Worm (Caenorhabditis elegans) whole organism, L2 larva: Measurements from ENCODE around the gene M106.2.

Experiments used
- C34F6.9 ChIP-seq: fragments of 150-350 bp; optimal IDR thresholded peaks from 2 replicates; lab custom pipeline; 2014; ENCODE audit warnings: missing biosample characterization, missing genetic modification characterization
- R02D3.7 ChIP-seq: fragments of 150-350 bp; optimal IDR thresholded peaks from 2 replicates; lab custom pipeline; 2014; ENCODE audit warnings: missing biosample characterization, missing genetic modification characterization
- Y55F3AM.14 ChIP-seq: fragments of 200-800 bp; sonication (Bioruptor generic); optimal IDR thresholded peaks from 2 replicates; lab custom pipeline; 2018; ENCODE audit warnings: mild to moderate bottlenecking, missing genetic modification characterization, missing compliant biosample characterization
- ama-1 ChIP-seq: fragments of 150-350 bp; optimal IDR thresholded peaks from 2 replicates; lab custom pipeline; 2018; ENCODE audit warnings: inconsistent platforms
- blmp-1 ChIP-seq: sonication (generic microtip); optimal IDR thresholded peaks from 2 replicates; lab custom pipeline; 2017; ENCODE audit warnings: missing genetic modification characterization, mild to moderate bottlenecking, missing compliant biosample characterization, antibody characterized with exemption, moderate library complexity; ENCODE audit not compliant: insufficient read depth
- ceh-16 ChIP-seq: fragments of 150-350 bp; optimal IDR thresholded peaks from 2 replicates; lab custom pipeline; 2014; ENCODE audit warnings: missing biosample characterization, missing genetic modification characterization
- ceh-82 ChIP-seq: fragments of 150-350 bp; optimal IDR thresholded peaks from 2 replicates; lab custom pipeline; 2014; ENCODE audit warnings: missing biosample characterization, missing genetic modification characterization
- crh-2 ChIP-seq: sonication (generic microtip); optimal IDR thresholded peaks from 2 replicates; lab custom pipeline; 2017; ENCODE audit warnings: missing biosample characterization, missing genetic modification characterization
- dmd-4 ChIP-seq: sonication (generic microtip); optimal IDR thresholded peaks from 2 replicates; lab custom pipeline; 2017; ENCODE audit warnings: missing biosample characterization, missing genetic modification characterization
- egl-27 ChIP-seq: sonication (generic microtip); optimal IDR thresholded peaks from 3 replicates; lab custom pipeline; 2017; ENCODE audit warnings: missing biosample characterization, missing genetic modification reagents, missing genetic modification characterization
- elt-1 ChIP-seq: fragments of 150-350 bp; optimal IDR thresholded peaks from 2 replicates; lab custom pipeline; 2014; ENCODE audit warnings: missing biosample characterization, missing genetic modification characterization
- elt-3 ChIP-seq: sonication (generic microtip); optimal IDR thresholded peaks from 2 replicates; lab custom pipeline; 2017; ENCODE audit warnings: missing biosample characterization, missing genetic modification characterization
- fos-1 ChIP-seq: fragments of 150-350 bp; optimal IDR thresholded peaks from 2 replicates; lab custom pipeline; 2014; ENCODE audit warnings: missing biosample characterization, missing genetic modification characterization
- gmeb-1 ChIP-seq: fragments of 150-350 bp; optimal IDR thresholded peaks from 2 replicates; lab custom pipeline; 2014; ENCODE audit warnings: missing biosample characterization, missing genetic modification characterization
- lin-11 ChIP-seq: fragments of 150-350 bp; sonication (generic microtip); optimal IDR thresholded peaks from 2 replicates; lab custom pipeline; 2014; ENCODE audit warnings: missing biosample characterization, missing genetic modification characterization, inconsistent platforms, mixed read lengths
- lin-13 ChIP-seq: fragments of 150-350 bp; optimal IDR thresholded peaks from 2 replicates; lab custom pipeline; 2014; ENCODE audit warnings: missing biosample characterization, missing genetic modification reagents, missing genetic modification characterization
- lin-39 ChIP-seq: fragments of 150-350 bp; optimal IDR thresholded peaks from 2 replicates; lab custom pipeline; 2014; ENCODE audit warnings: missing biosample characterization, missing genetic modification reagents, missing genetic modification characterization
- mbf-1 ChIP-seq: sonication (generic microtip); optimal IDR thresholded peaks from 2 replicates; lab custom pipeline; 2017; ENCODE audit warnings: missing biosample characterization, missing genetic modification characterization
- mdl-1 ChIP-seq, 2 experiments: fragments of 150-350 bp in 1 of 2; sonication (generic microtip) in 1 of 2; optimal IDR thresholded peaks; 2 replicates each; lab custom pipeline; 2017; ENCODE audit warnings: missing biosample characterization in 2 of 2, missing genetic modification characterization in 2 of 2
- nhr-10 ChIP-seq: sonication (generic microtip); optimal IDR thresholded peaks from 2 replicates; lab custom pipeline; 2017; ENCODE audit warnings: missing biosample characterization, missing genetic modification characterization
- nhr-11 ChIP-seq: fragments of 150-350 bp; optimal IDR thresholded peaks from 2 replicates; lab custom pipeline; 2014; ENCODE audit warnings: missing biosample characterization, missing genetic modification characterization
- nhr-12 ChIP-seq: fragments of 150-350 bp; optimal IDR thresholded peaks from 2 replicates; lab custom pipeline; 2014; ENCODE audit warnings: missing biosample characterization, missing genetic modification characterization
- nhr-129 ChIP-seq: fragments of 150-350 bp; optimal IDR thresholded peaks from 2 replicates; lab custom pipeline; 2014; ENCODE audit warnings: missing biosample characterization, missing genetic modification characterization
- nhr-21 ChIP-seq: fragments of 150-350 bp; optimal IDR thresholded peaks from 2 replicates; lab custom pipeline; 2014; ENCODE audit warnings: missing biosample characterization, missing genetic modification characterization
- nhr-23 ChIP-seq: fragments of 150-350 bp; optimal IDR thresholded peaks from 2 replicates; lab custom pipeline; 2014; ENCODE audit warnings: missing biosample characterization, missing genetic modification reagents, missing genetic modification characterization
- nhr-237 ChIP-seq: fragments of 150-350 bp; optimal IDR thresholded peaks from 2 replicates; lab custom pipeline; 2014; ENCODE audit warnings: missing biosample characterization, missing genetic modification characterization
- nhr-6 ChIP-seq: fragments of 150-350 bp; optimal IDR thresholded peaks from 2 replicates; lab custom pipeline; 2014; ENCODE audit warnings: missing biosample characterization, missing genetic modification characterization
- nhr-77 ChIP-seq: fragments of 150-350 bp; optimal IDR thresholded peaks from 2 replicates; lab custom pipeline; 2014; ENCODE audit warnings: missing biosample characterization, missing genetic modification characterization
- peb-1 ChIP-seq: fragments of 150-350 bp; optimal IDR thresholded peaks from 2 replicates; lab custom pipeline; 2014; ENCODE audit warnings: missing biosample characterization, missing genetic modification characterization
- skn-1 ChIP-seq: sonication (generic microtip); optimal IDR thresholded peaks from 2 replicates; lab custom pipeline; 2017; ENCODE audit warnings: missing biosample characterization, missing genetic modification characterization
- sma-3 ChIP-seq: sonication (generic microtip); optimal IDR thresholded peaks from 2 replicates; lab custom pipeline; 2016; ENCODE audit warnings: missing genetic modification reagents, missing genetic modification characterization, missing compliant biosample characterization
- snpc-4 ChIP-seq: fragments of 150-350 bp; optimal IDR thresholded peaks from 2 replicates; lab custom pipeline; 2014; ENCODE audit warnings: missing biosample characterization, missing genetic modification characterization
- unc-39 ChIP-seq: fragments of 150-350 bp; optimal IDR thresholded peaks from 2 replicates; lab custom pipeline; 2014; ENCODE audit warnings: missing biosample characterization, missing genetic modification characterization
- unc-55 ChIP-seq: fragments of 150-350 bp; sonication (generic microtip); optimal IDR thresholded peaks from 3 replicates; lab custom pipeline; 2014; ENCODE audit warnings: missing biosample characterization, missing genetic modification reagents, missing genetic modification characterization
- unc-62 ChIP-seq: fragments of 150-350 bp; optimal IDR thresholded peaks from 2 replicates; lab custom pipeline; 2014; ENCODE audit warnings: missing biosample characterization, missing genetic modification reagents, missing genetic modification characterization
- zag-1 ChIP-seq: fragments of 150-350 bp; optimal IDR thresholded peaks from 2 replicates; lab custom pipeline; 2014; ENCODE audit warnings: missing biosample characterization, missing genetic modification characterization
- ztf-1 ChIP-seq: fragments of 200-800 bp; sonication (Bioruptor generic); conservative IDR thresholded peaks from 2 replicates; pipeline ENCODE4 v1.3.6; 2022; ENCODE audit warnings: missing genetic modification characterization, missing compliant biosample characterization
- ztf-4 ChIP-seq: fragments of 150-350 bp; optimal IDR thresholded peaks from 2 replicates; lab custom pipeline; 2014; ENCODE audit warnings: missing biosample characterization, missing genetic modification characterization

The M106.2 gene

ce11 chrII:10849903-10850302, at the start of gene M106.2:
Gene M106.2 (minus strand): TSS chrII:10850003.
- TF ChIP-seq snpc-4 (tag; lab: Kevin White, UChicago) (no peak), zag-1 (tag; lab: Kevin White, UChicago) (no peak), lin-39 (no peak), unc-62 (no peak), nhr-21 (tag; lab: Kevin White, UChicago) (no peak), nhr-23 (tag; lab: Kevin White, UChicago) (no peak), elt-3 (tag; lab: Kevin White, UChicago) (no peak)

- TF ChIP-seq mdl-1 (tag; optimal IDR thresholded peaks at IDR 0.05; lab: Kevin White, UChicago) (no peak), crh-2 (tag; lab: Kevin White, UChicago) (no peak), nhr-11 (no peak), gmeb-1 (tag; lab: Kevin White, UChicago) (no peak), nhr-6 (no peak), nhr-21 (tag; lab: Kevin White, UChicago) (no peak), lin-11 (tag; lab: Kevin White, UChicago) (no peak), nhr-129 (no peak), fos-1 (tag; lab: Kevin White, UChicago) (no peak), mbf-1 (tag; lab: Kevin White, UChicago) (no peak), sma-3 (GFP tag; lab: Kevin White, UChicago) (no peak), lin-39 (no peak), zag-1 (tag; lab: Kevin White, UChicago) (no peak)
Measured at ce11 chrII:10898998-10899397, 49.2 kb upstream of the M106.2 start.

ce11 chrII:10895959-10896358, 46.2 kb upstream of the M106.2 start:
- TF ChIP-seq nhr-237 (no peak), ceh-82 (tag; lab: Kevin White, UChicago) (no peak), ztf-4 (tag; lab: Kevin White, UChicago) (no peak), egl-27 (tag; lab: Kevin White, UChicago) (no peak), nhr-11 (no peak), unc-39 (no peak), nhr-10 (no peak)
- TF ChIP-seq, all 48 proteins: peak for 0

- no peak for TF ChIP-seq elt-3 (tag; lab: Kevin White, UChicago)
- TF ChIP-seq snpc-4 (tag; lab: Kevin White, UChicago), result no peak
- TF ChIP-seq ztf-4 (tag; lab: Kevin White, UChicago), result no peak
- TF ChIP-seq egl-27 (tag; lab: Kevin White, UChicago), result no peak
- TF ChIP-seq Y55F3AM.14 (GFP tag; lab: Kevin White, UChicago), result no peak
- no peak for TF ChIP-seq nhr-12 (tag; lab: Kevin White, UChicago)
- TF ChIP-seq lin-13 (GFP tag; lab: Kevin White, UChicago), result no peak
- TF ChIP-seq zag-1 (tag; lab: Kevin White, UChicago), result no peak
- no peak for TF ChIP-seq ztf-1
- no peak for TF ChIP-seq nhr-11
- TF ChIP-seq blmp-1 (tag; lab: Kevin White, UChicago), result no peak
- TF ChIP-seq ceh-16 (tag; lab: Kevin White, UChicago), result no peak
- TF ChIP-seq dmd-4 (tag; lab: Kevin White, UChicago), result no peak
- no peak for TF ChIP-seq R02D3.7 (tag; lab: Kevin White, UChicago)
- TF ChIP-seq C34F6.9 (tag; lab: Kevin White, UChicago), result no peak
Measured at ce11 chrII:10894996-10895395, 45.2 kb upstream of the M106.2 start, which contains the start of gene sra-10. Gene sra-10 (minus strand): TSS chrII:10895096.

ce11 chrII:10888979-10889378, 39.2 kb upstream of the M106.2 start, which contains the start of gene ptr-8:
Gene ptr-8 (plus strand): TSS chrII:10889279.
- TF ChIP-seq sma-3 (GFP tag; lab: Kevin White, UChicago), result no peak
- no peak for TF ChIP-seq elt-3 (tag; lab: Kevin White, UChicago)
- no peak for TF ChIP-seq nhr-77 (tag; lab: Kevin White, UChicago)
- no peak for TF ChIP-seq lin-13 (GFP tag; lab: Kevin White, UChicago)
- TF ChIP-seq snpc-4 (tag; lab: Kevin White, UChicago), result no peak
- TF ChIP-seq C34F6.9 (tag; lab: Kevin White, UChicago), result no peak
- no peak for TF ChIP-seq lin-11 (tag; lab: Kevin White, UChicago)
- TF ChIP-seq egl-27 (tag; lab: Kevin White, UChicago), result no peak
- no peak for TF ChIP-seq nhr-129
- TF ChIP-seq dmd-4 (tag; lab: Kevin White, UChicago), result no peak
- TF ChIP-seq skn-1 (tag; lab: Kevin White, UChicago), result no peak
- TF ChIP-seq elt-1 (tag; lab: Kevin White, UChicago), result no peak
- no peak for TF ChIP-seq peb-1 (tag; lab: Kevin White, UChicago)
- TF ChIP-seq nhr-237, result no peak
- no peak for TF ChIP-seq unc-55 (GFP tag; lab: Kevin White, UChicago)
- no peak for TF ChIP-seq ama-1 (lab: Kevin White, UChicago)
- TF ChIP-seq mbf-1 (tag; lab: Kevin White, UChicago), result no peak
- TF ChIP-seq, all 48 proteins: peak for 0
